Worm (Caenorhabditis elegans) whole organism, L4 larva: ENCODE results near the gene K07C5.3.

Experiments
- ZK546.5 ChIP-seq, 2 experiments: sonication (generic microtip); optimal IDR thresholded peaks; 2 replicates each; lab custom pipeline; 2017; ENCODE audit warnings: missing biosample characterization in 2 of 2, missing genetic modification characterization in 2 of 2
- ama-1 ChIP-seq: fragments of 150-350 bp; optimal IDR thresholded peaks from 2 replicates; lab custom pipeline; 2014; ENCODE audit warnings: inconsistent platforms, mixed read lengths
- ceh-44 ChIP-seq: fragments of 200-800 bp; sonication (Bioruptor generic); IDR thresholded peaks from 2 replicates; pipeline ENCODE4 v1.3.6; 2022; ENCODE audit warnings: missing genetic modification reagents, missing genetic modification characterization, missing compliant biosample characterization
- ceh-62 ChIP-seq: sonication (generic microtip); optimal IDR thresholded peaks from 2 replicates; lab custom pipeline; 2017; ENCODE audit warnings: missing biosample characterization, missing genetic modification characterization
- ceh-82 ChIP-seq: sonication (generic microtip); optimal IDR thresholded peaks from 2 replicates; lab custom pipeline; 2017; ENCODE audit warnings: missing biosample characterization, missing genetic modification characterization
- daf-8 ChIP-seq: fragments of 200-800 bp; sonication (Bioruptor generic); IDR thresholded peaks from 2 replicates; pipeline ENCODE4 v1.3.6; 2022; ENCODE audit warnings: missing genetic modification characterization, missing compliant biosample characterization
- egl-27 ChIP-seq: sonication (generic microtip); optimal IDR thresholded peaks from 3 replicates; lab custom pipeline; 2017; ENCODE audit warnings: missing biosample characterization, missing genetic modification reagents, missing genetic modification characterization
- fos-1 ChIP-seq: fragments of 150-350 bp; optimal IDR thresholded peaks from 2 replicates; lab custom pipeline; 2014; ENCODE audit warnings: missing biosample characterization, missing genetic modification characterization
- lin-1 ChIP-seq: fragments of 200-800 bp; sonication (Bioruptor generic); IDR thresholded peaks from 2 replicates; pipeline ENCODE4 v1.3.6; 2022; ENCODE audit warnings: missing genetic modification reagents, missing genetic modification characterization, missing compliant biosample characterization
- mep-1 ChIP-seq: fragments of 150-350 bp; sonication (generic microtip); optimal IDR thresholded peaks from 3 replicates; lab custom pipeline; 2014; ENCODE audit warnings: missing biosample characterization, missing genetic modification characterization

ce11 chrV:10379761-10380160, 36.9 kb downstream of the K07C5.3 start:
- TF ChIP-seq daf-8 (GFP tag; lab: Robert Waterston, UW) (no peak), egl-27 (tag; lab: Kevin White, UChicago) (no peak), ceh-44 (GFP tag; lab: Robert Waterston, UW) (no peak), fos-1 (tag; lab: Kevin White, UChicago) (no peak), mep-1 (no peak), ZK546.5 (tag; optimal IDR thresholded peaks at IDR 0.05; lab: Kevin White, UChicago) (no peak), lin-1 (GFP tag; lab: Robert Waterston, UW) (no peak), ama-1 (lab: Kevin White, UChicago) (no peak), ceh-62 (tag; lab: Kevin White, UChicago) (no peak), ceh-82 (tag; lab: Kevin White, UChicago) (no peak)
